Fruit fly (Drosophila melanogaster) whole organism, embryonic: ENCODE measurements around the gene CG31141.

Experiments used
- ATbp ChIP-seq: fragments of 200-800 bp; sonication (Bioruptor generic); optimal IDR thresholded peaks from 2 replicates; lab custom pipeline; 2017; ENCODE audit warnings: missing biosample characterization, mild to moderate bottlenecking, missing genetic modification characterization, missing genetic modification reagents
- Atf-2 ChIP-seq: fragments of 200-800 bp; sonication (Bioruptor generic); optimal IDR thresholded peaks from 2 replicates; lab custom pipeline; 2016; ENCODE audit warnings: missing biosample characterization, missing genetic modification characterization
- B-H2 ChIP-seq: fragments of 200-800 bp; sonication (Bioruptor generic); optimal IDR thresholded peaks from 2 replicates; lab custom pipeline; 2018; ENCODE audit warnings: missing biosample characterization, mild to moderate bottlenecking, missing genetic modification characterization
- Bgb ChIP-seq: fragments of 200-800 bp; sonication (Bioruptor generic); IDR thresholded peaks from 2 replicates; pipeline ENCODE4 v1.3.6; 2022; ENCODE audit warnings: missing biosample characterization, missing genetic modification characterization; ENCODE audit not compliant: partially characterized antibody
- Bteb2 ChIP-seq: fragments of 200-800 bp; sonication (Bioruptor generic); optimal IDR thresholded peaks from 2 replicates; lab custom pipeline; 2016; ENCODE audit warnings: missing biosample characterization, missing genetic modification characterization
- CG10209 ChIP-seq: fragments of 200-800 bp; sonication (Bioruptor generic); optimal IDR thresholded peaks from 3 replicates; lab custom pipeline; 2017; ENCODE audit warnings: missing biosample characterization, mild to moderate bottlenecking, missing genetic modification characterization, missing genetic modification reagents
- CG10274 ChIP-seq: fragments of 200-800 bp; sonication (Bioruptor generic); optimal IDR thresholded peaks from 3 replicates; lab custom pipeline; 2017; ENCODE audit warnings: missing biosample characterization, mild to moderate bottlenecking, missing genetic modification characterization
- CG10654 ChIP-seq: fragments of 200-800 bp; sonication (Bioruptor generic); optimal IDR thresholded peaks from 2 replicates; lab custom pipeline; 2016; ENCODE audit warnings: missing biosample characterization, missing genetic modification characterization
- CG11093 ChIP-seq: fragments of 200-800 bp; sonication (Bioruptor generic); IDR thresholded peaks from 3 replicates; pipeline ENCODE4 v1.3.6; 2022; ENCODE audit warnings: missing biosample characterization, missing genetic modification characterization
- CG11247 ChIP-seq: fragments of 200-800 bp; sonication (Bioruptor generic); IDR thresholded peaks from 2 replicates; pipeline ENCODE4 v1.3.6; 2022; ENCODE audit warnings: missing biosample characterization, missing genetic modification characterization
- CG12659 ChIP-seq: fragments of 200-800 bp; sonication (Bioruptor generic); optimal IDR thresholded peaks from 3 replicates; lab custom pipeline; 2017; ENCODE audit warnings: mild to moderate bottlenecking, missing biosample characterization, missing genetic modification reagents, missing genetic modification characterization
- CG16779 ChIP-seq: fragments of 200-800 bp; sonication (Bioruptor generic); IDR thresholded peaks from 2 replicates; pipeline ENCODE4 v1.3.6; 2022; ENCODE audit warnings: missing biosample characterization, missing genetic modification characterization
- CG18262 ChIP-seq: fragments of 200-800 bp; optimal IDR thresholded peaks from 3 replicates; lab custom pipeline; 2019; ENCODE audit warnings: missing biosample characterization, mild to moderate bottlenecking, missing genetic modification characterization, moderate library complexity
- CG1832 ChIP-seq: fragments of 200-800 bp; sonication (Bioruptor generic); optimal IDR thresholded peaks from 2 replicates; lab custom pipeline; 2017; ENCODE audit warnings: missing biosample characterization, mild to moderate bottlenecking, missing genetic modification characterization, inconsistent platforms
- CG32532 ChIP-seq: fragments of 200-800 bp; sonication (Bioruptor generic); IDR thresholded peaks from 2 replicates; pipeline ENCODE4 v1.3.6; 2022; ENCODE audit warnings: missing biosample characterization, missing genetic modification characterization
- CG3995 ChIP-seq: fragments of 200-800 bp; sonication (Bioruptor generic); optimal IDR thresholded peaks from 3 replicates; lab custom pipeline; 2016; ENCODE audit warnings: missing biosample characterization, missing genetic modification characterization
- CG4360 ChIP-seq: fragments of 200-800 bp; sonication (Bioruptor generic); IDR thresholded peaks from 2 replicates; pipeline ENCODE4 v1.3.6; 2022; ENCODE audit warnings: missing biosample characterization, missing genetic modification characterization
- CG6654 ChIP-seq: fragments of 200-800 bp; sonication (Bioruptor generic); optimal IDR thresholded peaks from 2 replicates; lab custom pipeline; 2017; ENCODE audit warnings: missing biosample characterization, mild to moderate bottlenecking, missing genetic modification characterization
- CG7786 ChIP-seq: fragments of 200-800 bp; sonication (Bioruptor generic); optimal IDR thresholded peaks from 2 replicates; lab custom pipeline; 2016; ENCODE audit warnings: missing biosample characterization, missing genetic modification characterization
- CG8944 ChIP-seq: fragments of 200-800 bp; sonication (Bioruptor generic); optimal IDR thresholded peaks from 3 replicates; lab custom pipeline; 2016; ENCODE audit warnings: missing biosample characterization, missing genetic modification characterization
- Camta ChIP-seq: fragments of 200-800 bp; sonication (Bioruptor generic); optimal IDR thresholded peaks from 2 replicates; lab custom pipeline; 2016; ENCODE audit warnings: missing biosample characterization, missing genetic modification characterization
- Doc3 ChIP-seq: fragments of 200-800 bp; sonication (Bioruptor generic); IDR thresholded peaks from 3 replicates; pipeline ENCODE4 v1.3.6; 2022; ENCODE audit warnings: missing biosample characterization, missing genetic modification characterization; ENCODE audit not compliant: partially characterized antibody
- Drgx ChIP-seq: fragments of 200-800 bp; sonication (Bioruptor generic); IDR thresholded peaks from 2 replicates; pipeline ENCODE4 v1.3.6; 2022; ENCODE audit warnings: missing biosample characterization, missing genetic modification characterization
- Gsc ChIP-seq: fragments of 200-800 bp; sonication (Bioruptor generic); IDR thresholded peaks from 2 replicates; pipeline ENCODE4 v1.3.6; 2022; ENCODE audit warnings: missing biosample characterization, missing genetic modification characterization
- HHEX ChIP-seq: fragments of 200-800 bp; sonication (Bioruptor generic); optimal IDR thresholded peaks from 3 replicates; lab custom pipeline; 2017; ENCODE audit warnings: missing biosample characterization, mild to moderate bottlenecking, missing genetic modification characterization, missing genetic modification reagents
- HLHmδ ChIP-seq: fragments of 200-800 bp; sonication (Bioruptor generic); optimal IDR thresholded peaks from 2 replicates; lab custom pipeline; 2018; ENCODE audit warnings: missing biosample characterization, mild to moderate bottlenecking, missing genetic modification characterization, moderate library complexity
- Hr3 ChIP-seq: fragments of 200-800 bp; sonication (Bioruptor generic); optimal IDR thresholded peaks from 3 replicates; lab custom pipeline; 2016; ENCODE audit warnings: missing biosample characterization, missing genetic modification characterization
- Hsf ChIP-seq: fragments of 200-800 bp; sonication (Bioruptor generic); optimal IDR thresholded peaks from 3 replicates; lab custom pipeline; 2016; ENCODE audit warnings: missing biosample characterization, missing genetic modification characterization
- Mes4 ChIP-seq: fragments of 200-800 bp; sonication (Bioruptor generic); optimal IDR thresholded peaks from 2 replicates; lab custom pipeline; 2016; ENCODE audit warnings: missing biosample characterization, missing genetic modification characterization
- NC2β ChIP-seq: fragments of 200-800 bp; sonication (Bioruptor generic); optimal IDR thresholded peaks from 2 replicates; lab custom pipeline; 2016; ENCODE audit warnings: missing biosample characterization, missing genetic modification characterization
- NfI ChIP-seq: fragments of 200-800 bp; sonication (Bioruptor generic); optimal IDR thresholded peaks from 3 replicates; lab custom pipeline; 2018; ENCODE audit warnings: missing biosample characterization, mild to moderate bottlenecking, missing genetic modification characterization, moderate library complexity
- Oaz ChIP-seq: fragments of 200-800 bp; sonication (Bioruptor generic); IDR thresholded peaks from 2 replicates; pipeline ENCODE4 v1.3.6; 2022; ENCODE audit warnings: missing biosample characterization, missing genetic modification characterization
- Sin3A ChIP-seq: fragments of >200 bp; optimal IDR thresholded peaks from 2 replicates; lab custom pipeline; 2018
- ase ChIP-seq: fragments of 200-800 bp; sonication (Bioruptor generic); IDR thresholded peaks from 3 replicates; pipeline ENCODE4 v1.3.6; 2022; ENCODE audit warnings: missing biosample characterization, missing genetic modification characterization
- ato ChIP-seq: fragments of 200-800 bp; sonication (Bioruptor generic); IDR thresholded peaks from 2 replicates; pipeline ENCODE4 v1.3.6; 2022; ENCODE audit warnings: missing biosample characterization, missing genetic modification characterization; ENCODE audit not compliant: partially characterized antibody
- bigmax ChIP-seq: fragments of 200-800 bp; sonication (Bioruptor generic); optimal IDR thresholded peaks from 2 replicates; lab custom pipeline; 2018; ENCODE audit warnings: missing biosample characterization, mild to moderate bottlenecking, missing genetic modification characterization
- br ChIP-seq: fragments of >200 bp; optimal IDR thresholded peaks from 2 replicates; lab custom pipeline; 2017
- dati ChIP-seq: fragments of 200-800 bp; sonication (Bioruptor generic); IDR thresholded peaks from 2 replicates; pipeline ENCODE4 v1.3.6; 2022; ENCODE audit warnings: missing biosample characterization, missing genetic modification characterization
- dmrt99B ChIP-seq: fragments of 200-800 bp; sonication (Bioruptor generic); optimal IDR thresholded peaks from 2 replicates; lab custom pipeline; 2018; ENCODE audit warnings: missing biosample characterization, mild to moderate bottlenecking, missing genetic modification characterization, moderate library complexity
- ems ChIP-seq: fragments of 200-800 bp; sonication (Bioruptor generic); optimal IDR thresholded peaks from 3 replicates; lab custom pipeline; 2016; ENCODE audit warnings: missing biosample characterization, missing genetic modification characterization
- esg ChIP-seq: fragments of 200-800 bp; sonication (Bioruptor generic); conservative IDR thresholded peaks from 2 replicates; pipeline ENCODE4 v1.3.6; 2022; ENCODE audit warnings: missing biosample characterization, missing genetic modification characterization
- gcm ChIP-seq: fragments of 200-800 bp; sonication (Bioruptor generic); optimal IDR thresholded peaks from 2 replicates; lab custom pipeline; 2019; ENCODE audit warnings: missing biosample characterization, mild to moderate bottlenecking, missing genetic modification characterization, moderate library complexity
- kay ChIP-seq: fragments of 200-800 bp; sonication (Bioruptor generic); optimal IDR thresholded peaks from 2 replicates; lab custom pipeline; 2016; ENCODE audit warnings: missing biosample characterization, missing genetic modification characterization
- lilli ChIP-seq: fragments of 200-800 bp; sonication (Bioruptor generic); optimal IDR thresholded peaks from 3 replicates; lab custom pipeline; 2016; ENCODE audit warnings: missing biosample characterization, missing genetic modification characterization
- nmo ChIP-seq: fragments of 200-800 bp; sonication (Bioruptor generic); optimal IDR thresholded peaks from 2 replicates; lab custom pipeline; 2018; ENCODE audit warnings: missing biosample characterization, mild to moderate bottlenecking, missing genetic modification characterization, moderate library complexity
- pb ChIP-seq: fragments of 200-800 bp; sonication (Bioruptor generic); optimal IDR thresholded peaks from 3 replicates; lab custom pipeline; 2016; ENCODE audit warnings: missing biosample characterization, missing genetic modification characterization
- schlank ChIP-seq: fragments of 200-800 bp; sonication (Bioruptor generic); optimal IDR thresholded peaks from 2 replicates; lab custom pipeline; 2018; ENCODE audit warnings: missing biosample characterization, mild to moderate bottlenecking, missing genetic modification characterization
- sr ChIP-seq: fragments of 200-800 bp; sonication (Bioruptor generic); IDR thresholded peaks from 3 replicates; pipeline ENCODE4 v1.3.6; 2022; ENCODE audit warnings: missing biosample characterization, missing genetic modification characterization
- sug ChIP-seq: fragments of 200-800 bp; optimal IDR thresholded peaks from 2 replicates; lab custom pipeline; 2019; ENCODE audit warnings: missing biosample characterization, mild to moderate bottlenecking, missing genetic modification characterization, moderate library complexity
- vnd ChIP-seq: fragments of 200-800 bp; sonication (Bioruptor generic); IDR thresholded peaks from 3 replicates; pipeline ENCODE4 v1.3.6; 2022; ENCODE audit warnings: missing biosample characterization, missing genetic modification characterization; ENCODE audit not compliant: partially characterized antibody

Gene CG31141

dm6 chr3R:23921701-23922501 is 1.2 kb upstream of the CG31141 start (continued):
- no peak; the same call in 1 of the 2 replicates for TF ChIP-seq Bgb (GFP tag; lab: Robert Waterston, UW)
- TF ChIP-seq CG10654 (GFP tag; lab: Kevin White, UChicago): no peak
- TF ChIP-seq CG18262 (tag; lab: Kevin White, UChicago): peak; percentile 26
- no peak for TF ChIP-seq br (lab: Kevin White, UChicago)
- no peak for TF ChIP-seq CG16779 (GFP tag; lab: Robert Waterston, UW)
- TF ChIP-seq NC2β: no peak
- TF ChIP-seq Bteb2: no peak
- TF ChIP-seq schlank (tag; lab: Kevin White, UChicago): peak; percentile 19
- peak; percentile 41 for TF ChIP-seq CG1832 (GFP tag; lab: Kevin White, UChicago)
- TF ChIP-seq Atf-2 (GFP tag; lab: Kevin White, UChicago): no peak
- peak; percentile 46 for TF ChIP-seq sug (tag; lab: Kevin White, UChicago)
- TF ChIP-seq CG11093: peak; percentile 15; the same call in 1 of the 3 replicates
- TF ChIP-seq bigmax: peak; percentile 23
- peak; percentile 32 for TF ChIP-seq HHEX (GFP tag; lab: Kevin White, UChicago)
- TF ChIP-seq CG4360: no peak
- TF ChIP-seq CG8944 (GFP tag; lab: Kevin White, UChicago): no peak
- no peak; the same call in 1 of the 2 replicates for TF ChIP-seq ato (GFP tag; lab: Robert Waterston, UW)
- TF ChIP-seq kay (GFP tag; lab: Kevin White, UChicago): no peak
- TF ChIP-seq CG3995 (GFP tag; lab: Kevin White, UChicago): no peak
- no peak for TF ChIP-seq gcm (GFP tag; lab: Kevin White, UChicago)
- TF ChIP-seq Hr3 (GFP tag; lab: Kevin White, UChicago): no peak
- TF ChIP-seq CG32532 (GFP tag; lab: Robert Waterston, UW): peak; percentile 61; the same call in 1 of the 2 replicates
- no peak for TF ChIP-seq B-H2 (GFP tag; lab: Kevin White, UChicago)
- no peak for TF ChIP-seq lilli (GFP tag; lab: Kevin White, UChicago)
- peak; percentile 21; the same call in 1 of the 2 replicates for TF ChIP-seq esg (GFP tag; lab: Robert Waterston, UW)
- TF ChIP-seq Mes4 (GFP tag; lab: Kevin White, UChicago): no peak
- TF ChIP-seq Gsc (GFP tag; lab: Robert Waterston, UW): no peak
- TF ChIP-seq ATbp (GFP tag; lab: Kevin White, UChicago): peak; percentile 64
- 0 out of 3 replicates have a peak, but pooled peaks have one; percentile 27 for TF ChIP-seq ase
- no peak for TF ChIP-seq Doc3 (GFP tag; lab: Robert Waterston, UW)
- no peak for TF ChIP-seq CG6654 (GFP tag; lab: Kevin White, UChicago)
- no peak for TF ChIP-seq CG10274 (GFP tag; lab: Kevin White, UChicago)
- no peak for TF ChIP-seq Sin3A (lab: Kevin White, UChicago)
- TF ChIP-seq CG10209 (GFP tag; lab: Kevin White, UChicago): peak; percentile 48
- peak; percentile 5 for TF ChIP-seq nmo (GFP tag; lab: Kevin White, UChicago)
- TF ChIP-seq HLHmδ (GFP tag; lab: Kevin White, UChicago): peak; percentile 53
- TF ChIP-seq CG12659 (GFP tag; lab: Kevin White, UChicago): no peak
- TF ChIP-seq CG7786 (GFP tag; lab: Kevin White, UChicago): no peak
- peak; percentile 40; the same call in 1 of the 2 replicates for TF ChIP-seq CG11247 (GFP tag; lab: Robert Waterston, UW)
- peak; percentile 65 for TF ChIP-seq NfI
- TF ChIP-seq pb: peak; percentile 23
- TF ChIP-seq vnd (GFP tag; lab: Robert Waterston, UW): no peak
- TF ChIP-seq sr: peak; percentile 79
- TF ChIP-seq dmrt99B (tag; lab: Kevin White, UChicago): peak; percentile 68
- peak; percentile 74 for TF ChIP-seq Drgx
- no peak for TF ChIP-seq ems (GFP tag; lab: Kevin White, UChicago)
- no peak for TF ChIP-seq dati (GFP tag; lab: Robert Waterston, UW)
- peak; percentile 38; the same call in 1 of the 2 replicates for TF ChIP-seq Oaz (GFP tag; lab: Robert Waterston, UW)
- no peak for TF ChIP-seq Camta
- no peak for TF ChIP-seq Hsf (GFP tag; lab: Kevin White, UChicago)
